Fruit fly (Drosophila melanogaster) Kc167 (cell line): Measurements from ENCODE around the gene Ask1.

ENCODE experiments used
- Myc ChIP-seq: fragments of >200 bp; optimal IDR thresholded peaks from 2 replicates; lab custom pipeline; 2017; ENCODE audit warnings: missing external identifiers
- h ChIP-seq: fragments of >200 bp; optimal IDR thresholded peaks from 3 replicates; lab custom pipeline; 2018; ENCODE audit warnings: missing external identifiers
- insv ChIP-seq: fragments of >200 bp; optimal IDR thresholded peaks from 3 replicates; lab custom pipeline; 2018; ENCODE audit warnings: missing external identifiers

DNA sequence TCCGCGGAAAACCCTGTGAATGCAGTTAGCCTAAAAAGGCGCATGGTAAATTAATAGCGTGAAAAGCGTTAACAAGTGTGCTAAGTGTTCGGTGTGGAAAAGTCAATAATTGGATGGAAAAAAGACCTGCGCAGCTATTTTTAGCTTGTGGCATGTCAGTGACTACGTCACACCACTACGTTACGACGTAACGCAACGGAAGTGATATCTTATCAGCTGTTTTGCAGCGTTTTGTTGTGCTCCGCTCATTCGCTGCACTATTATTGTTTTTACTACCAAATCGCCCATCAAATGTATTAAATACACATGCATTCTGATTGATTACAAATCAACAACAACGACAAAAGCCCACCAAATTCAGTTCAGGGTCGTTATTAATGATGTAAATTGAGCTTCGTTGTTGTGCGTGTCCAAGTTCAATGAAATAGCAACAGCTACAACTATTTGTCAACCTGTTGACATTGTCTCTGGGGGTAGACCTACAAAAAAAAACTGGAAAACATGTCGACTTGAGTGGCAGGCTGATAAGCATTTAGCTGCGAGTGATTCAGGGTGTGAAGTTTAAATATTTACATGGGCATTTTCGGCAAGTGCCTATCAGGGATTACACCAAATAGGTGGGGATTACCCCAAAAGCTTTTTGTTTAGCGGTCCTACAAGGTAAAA lies 31.8 kb upstream of the Ask1 start:
- no peak for TF ChIP-seq h
- no peak for TF ChIP-seq insv (lab: Kevin White, UChicago)
- TF ChIP-seq Myc (lab: Kevin White, UChicago) = no peak
